Fruit fly (Drosophila melanogaster) whole organism, embryonic: ENCODE results near the gene Cdc6.

Experiments
- CG8478 ChIP-seq: fragments of >200 bp; optimal IDR thresholded peaks from 2 replicates; lab custom pipeline; 2018
- CG9876 ChIP-seq: fragments of 200-800 bp; sonication (Bioruptor generic); optimal IDR thresholded peaks from 2 replicates; lab custom pipeline; 2016; ENCODE audit warnings: missing biosample characterization, missing genetic modification characterization
- Ets65A ChIP-seq: fragments of 200-800 bp; sonication (Bioruptor generic); peaks from one replicate; lab custom pipeline; 2016; ENCODE audit warnings: missing biosample characterization, missing genetic modification characterization
- HLH3B ChIP-seq: fragments of 200-800 bp; sonication (Bioruptor generic); IDR thresholded peaks from 2 replicates; pipeline ENCODE4 v1.3.6; 2022; ENCODE audit warnings: missing biosample characterization, missing genetic modification characterization
- Poxn ChIP-seq: fragments of 200-800 bp; sonication (Bioruptor generic); IDR thresholded peaks from 2 replicates; pipeline ENCODE4 v1.3.6; 2022; ENCODE audit warnings: missing biosample characterization, missing genetic modification characterization
- Ptx1 ChIP-seq: fragments of 200-800 bp; sonication (Bioruptor generic); IDR thresholded peaks from 2 replicates; pipeline ENCODE4 v1.3.6; 2022; ENCODE audit warnings: missing biosample characterization, missing genetic modification characterization
- chinmo ChIP-seq: fragments of 200-800 bp; sonication (Bioruptor generic); IDR thresholded peaks from 4 replicates; pipeline ENCODE4 v1.3.6; 2022; ENCODE audit warnings: missing biosample characterization, missing genetic modification characterization; ENCODE audit not compliant: partially characterized antibody
- gcm ChIP-seq: fragments of 200-800 bp; sonication (Bioruptor generic); optimal IDR thresholded peaks from 2 replicates; lab custom pipeline; 2019; ENCODE audit warnings: missing biosample characterization, mild to moderate bottlenecking, missing genetic modification characterization, moderate library complexity
- hkb ChIP-seq, 2 experiments: fragments of 200-800 bp in 1 of 2; fragments of >200 bp in 1 of 2; sonication (Bioruptor generic) in 1 of 2; IDR thresholded peaks in 1 of 2; optimal IDR thresholded peaks in 1 of 2; 2 replicates each; pipeline versions ENCODE4 v1.3.6 to Lab custom; 2017 to 2022; ENCODE audit warnings: missing biosample characterization in 1 of 2, missing genetic modification characterization in 1 of 2
- unpg ChIP-seq: fragments of 200-800 bp; sonication (Bioruptor generic); optimal IDR thresholded peaks from 3 replicates; lab custom pipeline; 2018; ENCODE audit warnings: missing biosample characterization, mild to moderate bottlenecking, missing genetic modification characterization, moderate library complexity

DNA sequence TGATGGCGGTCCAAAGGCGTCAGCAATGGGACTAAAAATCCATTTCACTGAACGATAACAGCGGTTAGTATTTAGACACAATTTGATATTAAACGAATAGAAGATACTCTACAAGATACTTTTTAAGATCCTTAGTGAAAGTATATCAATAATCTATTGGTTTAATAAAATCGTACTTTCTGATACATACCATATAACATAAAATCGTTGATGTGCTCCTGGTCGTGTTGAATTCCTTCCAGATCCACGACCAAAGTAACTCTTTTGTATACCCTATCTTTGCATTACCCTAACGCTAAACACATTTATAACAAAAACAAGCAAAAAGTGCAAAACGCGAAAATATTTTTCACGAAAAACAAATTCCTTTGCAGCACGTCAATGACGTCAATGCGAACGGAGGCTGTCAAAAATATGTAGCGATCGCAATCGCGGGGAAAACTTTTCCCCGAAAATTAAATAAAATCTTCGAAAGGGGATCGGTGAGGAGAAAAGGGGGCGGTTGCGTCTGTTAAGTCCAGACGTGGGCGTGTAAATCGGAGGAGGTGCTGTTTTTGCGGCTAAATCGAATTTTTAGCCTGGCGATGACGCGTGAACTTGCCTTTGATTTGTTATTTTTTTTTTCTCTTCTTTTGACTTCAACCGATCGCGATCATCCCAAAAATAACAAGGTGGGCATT is 21.5 kb upstream of the Cdc6 start:
- TF ChIP-seq unpg: no peak
- TF ChIP-seq HLH3B: no peak
- no peak for TF ChIP-seq Ptx1
- no peak for TF ChIP-seq Poxn
- TF ChIP-seq CG9876 (GFP tag; lab: Kevin White, UChicago): no peak
- no peak for TF ChIP-seq hkb (optimal IDR thresholded peaks at IDR 0.05; lab: Kevin White, UChicago)
- TF ChIP-seq hkb (GFP tag; IDR thresholded peaks at IDR 0.05; lab: Robert Waterston, UW): no peak
- no peak for TF ChIP-seq CG8478 (lab: Kevin White, UChicago)
- TF ChIP-seq Ets65A (GFP tag; lab: Kevin White, UChicago): no peak
- TF ChIP-seq gcm (GFP tag; lab: Kevin White, UChicago): no peak
- no peak for TF ChIP-seq chinmo
